Fruit fly (Drosophila melanogaster) whole organism, embryonic: ENCODE measurements around the gene MED22.

Experiments
- Atf6 ChIP-seq: fragments of 200-800 bp; sonication (Bioruptor generic); IDR thresholded peaks from 2 replicates; pipeline ENCODE4 v1.3.6; 2022; ENCODE audit warnings: missing biosample characterization, missing genetic modification characterization
- BtbVII ChIP-seq: fragments of 200-800 bp; sonication (Bioruptor generic); optimal IDR thresholded peaks from 3 replicates; lab custom pipeline; 2017; ENCODE audit warnings: missing biosample characterization, mild to moderate bottlenecking, missing genetic modification characterization
- C15 ChIP-seq: fragments of 200-800 bp; sonication (Bioruptor generic); IDR thresholded peaks from 3 replicates; pipeline ENCODE4 v1.3.6; 2022; ENCODE audit warnings: missing biosample characterization, missing genetic modification characterization
- CG10267 ChIP-seq: fragments of 200-800 bp; sonication (Bioruptor generic); optimal IDR thresholded peaks from 2 replicates; lab custom pipeline; 2018; ENCODE audit warnings: missing biosample characterization, mild to moderate bottlenecking, missing genetic modification characterization, moderate library complexity
- CG10366 ChIP-seq: fragments of 200-800 bp; sonication (Bioruptor generic); IDR thresholded peaks from 2 replicates; pipeline ENCODE4 v1.3.6; 2022; ENCODE audit warnings: missing biosample characterization, missing genetic modification characterization
- CG12219 ChIP-seq: fragments of 200-800 bp; sonication (Bioruptor generic); optimal IDR thresholded peaks from 3 replicates; lab custom pipeline; 2018; ENCODE audit warnings: missing biosample characterization, mild to moderate bottlenecking, missing genetic modification characterization
- CG12659 ChIP-seq: fragments of 200-800 bp; sonication (Bioruptor generic); optimal IDR thresholded peaks from 3 replicates; lab custom pipeline; 2017; ENCODE audit warnings: mild to moderate bottlenecking, missing biosample characterization, missing genetic modification reagents, missing genetic modification characterization
- CG15696 ChIP-seq: fragments of 200-800 bp; sonication (Bioruptor generic); optimal IDR thresholded peaks from 2 replicates; lab custom pipeline; 2019; ENCODE audit warnings: missing biosample characterization, mild to moderate bottlenecking, missing genetic modification characterization, moderate library complexity
- CG1647 ChIP-seq: fragments of 200-800 bp; sonication (Bioruptor generic); optimal IDR thresholded peaks from 3 replicates; lab custom pipeline; 2016; ENCODE audit warnings: missing biosample characterization, missing genetic modification characterization
- CG16779 ChIP-seq: fragments of 200-800 bp; sonication (Bioruptor generic); IDR thresholded peaks from 2 replicates; pipeline ENCODE4 v1.3.6; 2022; ENCODE audit warnings: missing biosample characterization, missing genetic modification characterization
- CG17385 ChIP-seq: fragments of 200-800 bp; sonication (Bioruptor generic); optimal IDR thresholded peaks from 3 replicates; lab custom pipeline; 2018; ENCODE audit warnings: missing biosample characterization, mild to moderate bottlenecking, missing genetic modification characterization
- CG2129 ChIP-seq: fragments of 200-800 bp; sonication (Bioruptor generic); IDR thresholded peaks from 2 replicates; pipeline ENCODE4 v1.3.6; 2022; ENCODE audit warnings: missing biosample characterization, missing genetic modification characterization; ENCODE audit not compliant: partially characterized antibody
- CG2875 ChIP-seq: fragments of 200-800 bp; sonication (Bioruptor generic); optimal IDR thresholded peaks from 2 replicates; lab custom pipeline; 2017; ENCODE audit warnings: missing biosample characterization, mild to moderate bottlenecking, missing genetic modification characterization, missing genetic modification reagents
- CG30403 ChIP-seq: fragments of 200-800 bp; sonication (Bioruptor generic); optimal IDR thresholded peaks from 3 replicates; lab custom pipeline; 2016; ENCODE audit warnings: missing biosample characterization, missing genetic modification characterization
- CG31388 ChIP-seq: fragments of 200-800 bp; sonication (Bioruptor generic); optimal IDR thresholded peaks from 2 replicates; lab custom pipeline; 2016; ENCODE audit warnings: missing biosample characterization, missing genetic modification characterization
- CG4282 ChIP-seq: fragments of 200-800 bp; sonication (Bioruptor generic); optimal IDR thresholded peaks from 2 replicates; lab custom pipeline; 2016; ENCODE audit warnings: missing biosample characterization, missing genetic modification characterization
- CG6854 ChIP-seq: fragments of 200-800 bp; sonication (Bioruptor generic); optimal IDR thresholded peaks from 3 replicates; lab custom pipeline; 2017; ENCODE audit warnings: missing biosample characterization, mild to moderate bottlenecking, missing genetic modification characterization
- CG8478 ChIP-seq: fragments of >200 bp; optimal IDR thresholded peaks from 2 replicates; lab custom pipeline; 2018
- CG9437 ChIP-seq: fragments of 200-800 bp; sonication (Bioruptor generic); optimal IDR thresholded peaks from 2 replicates; lab custom pipeline; 2018; ENCODE audit warnings: missing biosample characterization, mild to moderate bottlenecking, missing genetic modification characterization
- CG9797 ChIP-seq: fragments of 200-800 bp; sonication (Bioruptor generic); optimal IDR thresholded peaks from 3 replicates; lab custom pipeline; 2018; ENCODE audit warnings: missing biosample characterization, mild to moderate bottlenecking, missing genetic modification characterization
- CG9817 ChIP-seq: fragments of 200-800 bp; sonication (Bioruptor generic); optimal IDR thresholded peaks from 2 replicates; lab custom pipeline; 2018; ENCODE audit warnings: missing biosample characterization, mild to moderate bottlenecking, missing genetic modification characterization, moderate library complexity
- Dek ChIP-seq: fragments of 200-800 bp; sonication (Bioruptor generic); optimal IDR thresholded peaks from 3 replicates; lab custom pipeline; 2019; ENCODE audit warnings: missing biosample characterization, mild to moderate bottlenecking, missing genetic modification characterization, moderate library complexity
- Doc3 ChIP-seq: fragments of 200-800 bp; sonication (Bioruptor generic); IDR thresholded peaks from 3 replicates; pipeline ENCODE4 v1.3.6; 2022; ENCODE audit warnings: missing biosample characterization, missing genetic modification characterization; ENCODE audit not compliant: partially characterized antibody
- Lhr ChIP-seq: fragments of 200-800 bp; sonication (Bioruptor generic); optimal IDR thresholded peaks from 3 replicates; lab custom pipeline; 2017; ENCODE audit warnings: mild to moderate bottlenecking, missing biosample characterization, missing genetic modification reagents, missing genetic modification characterization
- Sox100B ChIP-seq: fragments of 200-800 bp; sonication (Bioruptor generic); optimal IDR thresholded peaks from 3 replicates; lab custom pipeline; 2018; ENCODE audit warnings: missing biosample characterization, mild to moderate bottlenecking, missing genetic modification characterization
- Ssrp ChIP-seq: fragments of 200-800 bp; sonication (Bioruptor generic); optimal IDR thresholded peaks from 2 replicates; lab custom pipeline; 2018; ENCODE audit warnings: missing biosample characterization, mild to moderate bottlenecking, missing genetic modification characterization, moderate library complexity
- Taf1 ChIP-seq: fragments of 200-800 bp; sonication (Bioruptor generic); IDR thresholded peaks from 2 replicates; pipeline ENCODE4 v1.3.6; 2022; ENCODE audit warnings: missing biosample characterization, missing genetic modification characterization
- Usf ChIP-seq: fragments of 200-800 bp; sonication (Bioruptor generic); optimal IDR thresholded peaks from 2 replicates; lab custom pipeline; 2017; ENCODE audit warnings: missing genotype, missing biosample characterization, missing genetic modification characterization
- ab ChIP-seq: fragments of 200-800 bp; sonication (Bioruptor generic); optimal IDR thresholded peaks from 2 replicates; lab custom pipeline; 2016; ENCODE audit warnings: missing biosample characterization, missing genetic modification characterization
- ase ChIP-seq: fragments of 200-800 bp; sonication (Bioruptor generic); IDR thresholded peaks from 3 replicates; pipeline ENCODE4 v1.3.6; 2022; ENCODE audit warnings: missing biosample characterization, missing genetic modification characterization
- bowl ChIP-seq: fragments of 200-800 bp; sonication (Bioruptor generic); IDR thresholded peaks from 2 replicates; pipeline ENCODE4 v1.3.6; 2022; ENCODE audit warnings: missing biosample characterization, missing genetic modification characterization
- br ChIP-seq: fragments of >200 bp; optimal IDR thresholded peaks from 2 replicates; lab custom pipeline; 2017
- chm ChIP-seq: fragments of 200-800 bp; sonication (Bioruptor generic); IDR thresholded peaks from 2 replicates; pipeline ENCODE4 v1.3.6; 2022; ENCODE audit warnings: missing biosample characterization, missing genetic modification characterization
- disco-r ChIP-seq: fragments of 200-800 bp; sonication (Bioruptor generic); optimal IDR thresholded peaks from 2 replicates; lab custom pipeline; 2016; ENCODE audit warnings: missing biosample characterization, missing genetic modification characterization
- fd3F ChIP-seq: fragments of 200-800 bp; sonication (Bioruptor generic); optimal IDR thresholded peaks from 2 replicates; lab custom pipeline; 2018; ENCODE audit warnings: missing biosample characterization, mild to moderate bottlenecking, missing genetic modification characterization, moderate library complexity
- gce ChIP-seq: fragments of 200-800 bp; sonication (Bioruptor generic); IDR thresholded peaks from 3 replicates; pipeline ENCODE4 v1.3.6; 2022; ENCODE audit warnings: missing biosample characterization, missing genetic modification characterization
- grau ChIP-seq: fragments of 200-800 bp; optimal IDR thresholded peaks from 3 replicates; lab custom pipeline; 2019; ENCODE audit warnings: missing biosample characterization, mild to moderate bottlenecking, missing genetic modification characterization, moderate library complexity
- ind ChIP-seq: fragments of 200-800 bp; sonication (Bioruptor generic); optimal IDR thresholded peaks from 3 replicates; lab custom pipeline; 2016; ENCODE audit warnings: missing biosample characterization, missing genetic modification characterization
- inv ChIP-seq: fragments of 200-800 bp; sonication (Bioruptor generic); IDR thresholded peaks from 2 replicates; pipeline ENCODE4 v1.3.6; 2022; ENCODE audit warnings: missing biosample characterization, missing genetic modification characterization; ENCODE audit not compliant: partially characterized antibody
- lola ChIP-seq, 3 experiments: fragments of >200 bp in 2 of 3; fragments of 200-800 bp in 1 of 3; sonication (Bioruptor generic) in 1 of 3; optimal IDR thresholded peaks; 2 replicates each; lab custom pipeline; 2017 to 2019; ENCODE audit warnings: missing biosample characterization in 3 of 3, missing genetic modification characterization in 3 of 3, mild to moderate bottlenecking in 1 of 3, moderate library complexity in 1 of 3
- mam ChIP-seq: fragments of 200-800 bp; sonication (Bioruptor generic); optimal IDR thresholded peaks from 3 replicates; lab custom pipeline; 2016; ENCODE audit warnings: missing biosample characterization, missing genetic modification characterization
- org-1 ChIP-seq: fragments of 200-800 bp; sonication (Bioruptor generic); optimal IDR thresholded peaks from 2 replicates; lab custom pipeline; 2017; ENCODE audit warnings: missing biosample characterization, missing genetic modification characterization
- pho ChIP-seq: fragments of 200-800 bp; sonication (Bioruptor generic); optimal IDR thresholded peaks from 2 replicates; lab custom pipeline; 2016; ENCODE audit warnings: missing biosample characterization, missing genetic modification characterization
- row ChIP-seq: fragments of 200-800 bp; sonication (Bioruptor generic); IDR thresholded peaks from 3 replicates; pipeline ENCODE4 v1.3.6; 2022; ENCODE audit warnings: missing biosample characterization, missing genetic modification characterization
- sc ChIP-seq, 3 experiments: fragments of >200 bp in 2 of 3; fragments of 200-800 bp in 1 of 3; sonication (Bioruptor generic) in 1 of 3; optimal IDR thresholded peaks; 2 replicates in 2 of 3; 3 replicates in 1 of 3; lab custom pipeline; 2017; ENCODE audit warnings: mild to moderate bottlenecking in 1 of 3, missing biosample characterization in 1 of 3, missing genetic modification characterization in 1 of 3, missing genetic modification reagents in 1 of 3
- ssp ChIP-seq: fragments of 200-800 bp; sonication (Bioruptor generic); IDR thresholded peaks from 2 replicates; pipeline ENCODE4 v1.3.6; 2022; ENCODE audit warnings: missing biosample characterization, missing genetic modification characterization
- tap ChIP-seq: fragments of 200-800 bp; optimal IDR thresholded peaks from 3 replicates; lab custom pipeline; 2019; ENCODE audit warnings: missing biosample characterization, mild to moderate bottlenecking, missing genetic modification characterization, moderate library complexity
- vnd ChIP-seq: fragments of 200-800 bp; sonication (Bioruptor generic); IDR thresholded peaks from 3 replicates; pipeline ENCODE4 v1.3.6; 2022; ENCODE audit warnings: missing biosample characterization, missing genetic modification characterization; ENCODE audit not compliant: partially characterized antibody

MED22 gene

dm6 chrX:935049-935900 lies 7.3 kb downstream of the MED22 start, which contains the start of gene TRAM (continued):
- TF ChIP-seq CG4282 (GFP tag; lab: Kevin White, UChicago) (peak; percentile 95), row (GFP tag; lab: Robert Waterston, UW) (peak; percentile 99), CG12659 (peak; percentile 99), CG30403 (peak; percentile 98), tap (tag; lab: Kevin White, UChicago) (peak; percentile 96), ab (GFP tag; lab: Kevin White, UChicago) (peak; percentile 90), ind (GFP tag; lab: Kevin White, UChicago) (peak; percentile 99), CG16779 (GFP tag; lab: Robert Waterston, UW) (peak; percentile 97), CG2129 (GFP tag; lab: Robert Waterston, UW) (peak; percentile 56), grau (tag; lab: Kevin White, UChicago) (peak; percentile 93), CG10267 (tag; lab: Kevin White, UChicago) (peak; percentile 91), mam (peak; percentile 99), CG12219 (peak; percentile 97), Lhr (GFP tag; lab: Kevin White, UChicago) (peak; percentile 98), br (lab: Kevin White, UChicago) (no peak), gce (GFP tag; lab: Robert Waterston, UW) (peak; percentile 98), Taf1 (GFP tag; lab: Robert Waterston, UW) (peak; percentile 97), Atf6 (peak; percentile 99), inv (GFP tag; lab: Robert Waterston, UW) (peak; percentile 74), org-1 (peak; percentile 99), pho (GFP tag; lab: Kevin White, UChicago) (peak; percentile 98), CG1647 (GFP tag; lab: Kevin White, UChicago) (peak; percentile 95), Doc3 (GFP tag; lab: Robert Waterston, UW) (peak; percentile 60; the same call in 2 of the 3 replicates), Dek (peak; percentile 97), fd3F (GFP tag; lab: Kevin White, UChicago) (peak; percentile 97), sc (optimal IDR thresholded peaks at IDR 0.05; lab: Kevin White, UChicago) (no peak), sc (GFP tag; optimal IDR thresholded peaks at IDR 0.05; lab: Kevin White, UChicago) (peak; percentile 97), disco-r (GFP tag; lab: Kevin White, UChicago) (peak; percentile 97), BtbVII (GFP tag; lab: Kevin White, UChicago) (peak; percentile 96), C15 (GFP tag; lab: Robert Waterston, UW) (peak; percentile 97), CG9437 (GFP tag; lab: Kevin White, UChicago) (peak; percentile 90), ase (GFP tag; lab: Robert Waterston, UW) (peak; percentile 99), CG2875 (GFP tag; lab: Kevin White, UChicago) (peak; percentile 98), CG8478 (lab: Kevin White, UChicago) (peak; percentile 89), vnd (GFP tag; lab: Robert Waterston, UW) (peak; percentile 69; the same call in 2 of the 3 replicates), ssp (GFP tag; lab: Robert Waterston, UW) (peak; percentile 94), CG31388 (GFP tag; lab: Kevin White, UChicago) (peak; percentile 91), Ssrp (tag; lab: Kevin White, UChicago) (peak; percentile 97), chm (GFP tag; lab: Robert Waterston, UW) (peak; percentile 99), bowl (peak; percentile 97), CG10366 (peak; percentile 99), CG9797 (peak; percentile 85), lola (GFP tag; optimal IDR thresholded peaks at IDR 0.05; lab: Kevin White, UChicago) (peak in 1 of 3 experiments; percentile 98), CG6854 (GFP tag; lab: Kevin White, UChicago) (peak; percentile 94), CG15696 (tag; lab: Kevin White, UChicago) (peak; percentile 96), CG9817 (tag; lab: Kevin White, UChicago) (peak; percentile 99), CG17385 (GFP tag; lab: Kevin White, UChicago) (peak; percentile 96), Usf (GFP tag; lab: Kevin White, UChicago) (peak; percentile 98), Sox100B (no peak)
